Fruit fly (Drosophila melanogaster) Kc167 (cell line): Measurements from ENCODE around the gene CG12009.

Experiments
- Myc ChIP-seq: fragments of >200 bp; optimal IDR thresholded peaks from 2 replicates; lab custom pipeline; 2017; ENCODE audit warnings: missing external identifiers
- Sin3A ChIP-seq: fragments of >200 bp; optimal IDR thresholded peaks from 2 replicates; lab custom pipeline; 2018; ENCODE audit warnings: missing external identifiers
- h ChIP-seq: fragments of >200 bp; optimal IDR thresholded peaks from 3 replicates; lab custom pipeline; 2018; ENCODE audit warnings: missing external identifiers
- insv ChIP-seq: fragments of >200 bp; optimal IDR thresholded peaks from 3 replicates; lab custom pipeline; 2018; ENCODE audit warnings: missing external identifiers
- psq ChIP-seq: fragments of >200 bp; optimal IDR thresholded peaks from 2 replicates; lab custom pipeline; 2017; ENCODE audit warnings: missing external identifiers
- ttk ChIP-seq: sonication (Bioruptor generic); optimal IDR thresholded peaks from 2 replicates; lab custom pipeline; 2017; ENCODE audit warnings: missing external identifiers

Gene CG12009

DNA sequence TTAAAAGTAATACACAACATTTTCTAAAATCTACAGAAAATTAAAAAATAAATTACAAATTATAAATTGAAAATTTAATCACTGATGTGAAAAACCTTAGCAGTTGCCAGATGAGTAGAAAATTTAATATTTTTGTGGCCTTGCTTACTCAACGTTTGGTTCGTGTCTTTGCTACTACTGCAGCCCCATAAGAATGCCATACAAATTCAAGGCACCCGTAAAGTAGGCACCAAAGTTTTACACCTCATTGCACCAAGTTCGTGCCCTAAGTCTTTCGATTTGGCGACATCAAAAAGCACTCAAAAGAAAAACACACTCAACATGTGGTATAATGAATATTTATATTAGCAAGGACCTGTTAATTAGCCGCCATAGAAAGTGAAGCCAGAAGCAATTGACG is 14.3 kb upstream of the CG12009 start:
- TF ChIP-seq ttk (no peak), insv (lab: Kevin White, UChicago) (no peak), psq (lab: Kevin White, UChicago) (no peak), Sin3A (no peak), h (lab: Kevin White, UChicago) (no peak)

DNA sequence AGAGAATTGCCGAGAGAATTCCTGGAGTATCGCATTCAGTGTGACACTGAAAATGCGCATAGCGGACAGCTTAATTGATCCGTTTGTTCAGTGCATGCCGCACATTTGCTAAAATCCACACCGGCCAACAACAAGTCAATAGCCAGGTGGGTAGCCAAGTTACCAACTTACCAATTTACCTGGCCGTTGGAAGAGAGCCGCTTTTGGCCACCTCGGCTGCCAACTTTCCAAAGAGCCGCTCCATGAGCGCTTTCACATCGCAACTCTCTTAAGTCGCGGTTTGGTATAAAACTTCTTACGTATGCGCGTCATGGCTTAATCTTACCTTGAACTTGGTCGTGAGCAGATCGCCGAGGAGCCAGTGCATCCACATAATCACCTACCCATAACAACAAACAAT is 11.3 kb upstream of the CG12009 start, which contains the start of gene CG12017:
Gene CG12017 (plus strand): TSS at position 310 of the 400 bp plus-strand sequence.
- no peak for TF ChIP-seq Myc (lab: Kevin White, UChicago)

DNA sequence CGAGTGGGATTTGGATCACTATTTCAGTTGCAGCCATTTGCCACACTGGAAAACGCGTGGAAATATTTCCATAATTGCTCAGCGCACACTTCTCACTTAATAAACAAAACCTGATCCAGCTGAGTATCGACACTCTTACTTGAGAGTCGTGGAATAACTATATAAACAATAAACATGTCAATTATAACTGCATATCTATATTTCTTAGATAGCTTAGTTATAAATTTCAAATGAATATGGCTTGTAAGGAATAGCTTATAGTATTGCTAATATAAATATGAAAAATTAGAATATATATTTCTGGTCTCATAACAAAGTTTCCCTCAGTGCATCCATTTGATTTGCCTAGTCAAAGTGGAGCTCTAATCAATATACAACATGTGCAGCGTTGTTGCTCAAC is 8.0 kb upstream of the CG12009 start:
- TF ChIP-seq h (lab: Kevin White, UChicago) (no peak), Myc (lab: Kevin White, UChicago) (no peak), ttk (no peak), Sin3A (no peak), psq (lab: Kevin White, UChicago) (no peak), insv (lab: Kevin White, UChicago) (no peak)

DNA sequence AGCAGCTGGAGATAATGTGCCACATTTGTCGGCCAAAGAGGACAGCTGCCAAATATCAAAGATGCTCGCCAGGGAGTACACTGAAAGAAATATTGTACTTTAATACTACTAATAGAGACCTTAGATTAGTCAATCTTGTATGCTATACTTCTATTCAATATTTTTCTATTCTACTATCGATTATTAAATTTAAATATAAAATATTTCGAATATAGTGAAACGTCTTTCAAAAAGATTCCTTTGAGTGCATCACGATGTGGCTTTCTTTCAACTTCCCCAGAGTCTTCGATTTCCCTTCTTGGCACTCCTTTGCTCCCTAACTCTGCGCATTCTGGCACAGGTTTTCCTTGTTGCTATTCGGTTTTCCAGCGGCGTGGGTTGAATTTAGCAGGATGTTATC is 6.4 kb upstream of the CG12009 start:
- TF ChIP-seq h (lab: Kevin White, UChicago) (no peak), Sin3A (no peak), Myc (lab: Kevin White, UChicago) (no peak), ttk (no peak), psq (lab: Kevin White, UChicago) (no peak), insv (lab: Kevin White, UChicago) (no peak)

DNA sequence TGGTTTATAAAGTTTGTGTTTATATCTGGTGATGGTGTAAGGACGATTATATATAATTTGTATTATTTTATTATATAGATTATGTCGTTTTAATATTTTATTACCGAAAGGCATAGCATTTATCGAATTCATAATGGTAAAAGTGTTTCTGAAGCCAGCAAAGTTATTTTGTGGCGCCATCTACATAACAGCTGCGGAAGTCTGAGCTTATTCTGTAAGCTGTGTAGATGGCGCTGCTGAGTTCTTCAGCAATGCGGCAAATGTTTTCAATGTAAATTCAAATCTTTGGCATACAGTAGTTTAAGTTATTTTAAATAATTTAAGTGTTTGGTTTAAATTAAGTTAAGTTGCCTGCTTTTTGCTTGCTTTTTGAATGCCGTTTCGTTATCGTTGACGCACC is 2.8 kb upstream of the CG12009 start:
- no peak for TF ChIP-seq insv (lab: Kevin White, UChicago)
- no peak for TF ChIP-seq h (lab: Kevin White, UChicago)
- no peak for TF ChIP-seq psq (lab: Kevin White, UChicago)
- no peak for TF ChIP-seq Myc (lab: Kevin White, UChicago)
- no peak for TF ChIP-seq ttk
- no peak for TF ChIP-seq Sin3A

DNA sequence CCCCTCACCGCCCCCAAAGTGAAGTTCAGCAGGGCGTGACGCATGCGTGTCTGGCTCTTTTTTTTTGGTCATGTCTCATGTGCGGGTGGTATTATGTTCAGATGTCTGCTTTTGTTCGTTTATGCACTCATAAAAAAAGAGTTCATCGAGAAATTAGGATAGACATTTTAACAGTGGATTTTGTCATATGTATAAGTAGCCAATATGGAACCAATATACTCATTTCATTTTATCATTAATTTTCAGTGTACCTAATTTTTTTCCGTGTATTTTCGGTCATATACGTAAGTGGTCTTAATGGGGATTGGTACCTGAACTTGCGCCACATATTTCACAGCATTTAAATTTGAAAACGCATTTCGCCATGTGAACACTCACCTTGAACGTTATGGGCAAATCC is 9.1 kb downstream of the CG12009 start:
- TF ChIP-seq h (lab: Kevin White, UChicago), result no peak
- TF ChIP-seq psq (lab: Kevin White, UChicago), result no peak
- TF ChIP-seq insv (lab: Kevin White, UChicago), result no peak
- TF ChIP-seq ttk, result no peak
- no peak for TF ChIP-seq Myc (lab: Kevin White, UChicago)
- no peak for TF ChIP-seq Sin3A

DNA sequence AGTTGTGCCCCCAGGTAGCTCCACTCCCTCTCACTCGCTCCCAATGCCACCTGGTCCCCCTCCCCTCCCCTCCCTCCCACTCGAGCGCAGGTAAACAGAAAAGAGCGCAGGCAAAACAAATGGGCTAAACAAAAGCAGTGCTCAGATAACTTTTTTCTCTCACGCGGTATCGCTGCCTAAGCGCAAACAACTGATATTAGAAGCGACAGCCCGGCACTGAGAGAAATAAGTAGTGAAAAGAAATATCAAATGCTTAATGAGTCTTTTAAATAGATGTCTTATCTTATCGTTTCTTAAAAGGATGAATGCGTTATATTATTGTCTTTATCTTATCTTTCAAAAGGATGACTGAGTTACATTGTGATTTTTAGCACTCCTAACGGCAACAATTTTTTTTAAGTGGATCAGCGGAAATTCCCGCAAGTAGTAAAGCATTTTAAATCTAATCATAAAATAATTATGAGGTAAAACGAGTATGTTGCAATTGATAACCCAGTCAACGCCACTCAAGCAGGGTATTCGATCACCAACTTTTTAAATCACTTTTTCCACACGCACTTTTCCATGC is 10.0 kb downstream of the CG12009 start:
- TF ChIP-seq insv (lab: Kevin White, UChicago), result no peak
- TF ChIP-seq ttk, result no peak
- TF ChIP-seq Myc (lab: Kevin White, UChicago), result no peak
- TF ChIP-seq psq (lab: Kevin White, UChicago), result no peak
- no peak for TF ChIP-seq h (lab: Kevin White, UChicago)
- no peak for TF ChIP-seq Sin3A

DNA sequence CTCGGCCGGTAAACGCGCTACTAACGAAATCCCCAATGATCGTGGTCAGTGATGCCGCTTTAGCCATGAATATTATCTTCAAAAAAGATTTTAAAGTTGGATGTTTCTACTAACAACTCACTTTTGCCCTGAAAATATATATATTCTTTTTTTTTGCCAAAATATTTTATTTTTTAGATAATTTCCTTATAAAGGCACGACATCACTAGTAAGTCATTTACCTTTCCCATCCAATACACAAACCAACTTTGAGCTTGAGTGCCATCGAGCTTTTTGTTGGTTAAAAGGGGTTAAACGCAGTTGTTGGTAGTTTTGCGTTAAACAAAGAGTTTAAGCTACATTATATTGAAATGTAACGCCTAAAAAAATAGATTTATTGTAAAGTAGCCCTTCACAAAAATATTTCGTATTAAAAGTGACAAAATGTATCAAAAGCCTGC is 11.8 kb downstream of the CG12009 start, which contains the start of gene CG14968:
Gene CG14968 (minus strand): TSS at position 26 of the 440 bp plus-strand sequence.
- TF ChIP-seq insv (lab: Kevin White, UChicago), result no peak
- no peak for TF ChIP-seq ttk
- TF ChIP-seq Sin3A, result no peak
- no peak for TF ChIP-seq h (lab: Kevin White, UChicago)
- TF ChIP-seq psq (lab: Kevin White, UChicago), result no peak
- no peak for TF ChIP-seq Myc (lab: Kevin White, UChicago)

- TF ChIP-seq psq (lab: Kevin White, UChicago) (no peak), Sin3A (no peak), ttk (no peak), Myc (lab: Kevin White, UChicago) (no peak), h (lab: Kevin White, UChicago) (no peak), insv (lab: Kevin White, UChicago) (no peak)
Observed at dm6 chr3L:3303534-3304459, 12.5 kb downstream of the CG12009 start, which contains the start of gene ZnT63C. Gene ZnT63C, plus strand, starts transcription at chr3L:3303708.

DNA sequence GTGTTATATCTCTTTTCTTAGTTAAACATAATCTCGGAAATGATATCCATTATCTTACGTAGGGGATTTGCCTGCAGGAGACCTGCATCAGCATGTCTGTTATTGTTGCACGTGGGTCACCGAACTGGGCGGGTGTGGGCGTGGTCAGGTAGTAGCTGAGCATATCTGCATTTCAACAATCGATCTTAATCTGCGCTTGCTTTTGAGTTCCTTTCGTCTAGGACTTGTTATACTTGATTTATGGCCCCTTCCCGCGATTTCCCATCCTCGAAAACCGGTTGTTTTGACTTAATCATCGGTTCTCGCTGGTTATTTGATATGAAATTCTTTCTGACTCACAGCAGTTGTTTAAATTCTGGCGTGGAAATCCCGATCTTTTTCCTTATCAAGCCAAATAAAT is 13.5 kb downstream of the CG12009 start:
- TF ChIP-seq Sin3A (no peak), ttk (no peak)

dm6 chr3L:3305430-3305829 is 14.2 kb downstream of the CG12009 start:
- no peak for TF ChIP-seq psq (lab: Kevin White, UChicago)
- TF ChIP-seq Myc (lab: Kevin White, UChicago), result no peak
- TF ChIP-seq Sin3A, result no peak
- TF ChIP-seq ttk, result no peak
- TF ChIP-seq h (lab: Kevin White, UChicago), result no peak
- TF ChIP-seq insv (lab: Kevin White, UChicago), result no peak

DNA sequence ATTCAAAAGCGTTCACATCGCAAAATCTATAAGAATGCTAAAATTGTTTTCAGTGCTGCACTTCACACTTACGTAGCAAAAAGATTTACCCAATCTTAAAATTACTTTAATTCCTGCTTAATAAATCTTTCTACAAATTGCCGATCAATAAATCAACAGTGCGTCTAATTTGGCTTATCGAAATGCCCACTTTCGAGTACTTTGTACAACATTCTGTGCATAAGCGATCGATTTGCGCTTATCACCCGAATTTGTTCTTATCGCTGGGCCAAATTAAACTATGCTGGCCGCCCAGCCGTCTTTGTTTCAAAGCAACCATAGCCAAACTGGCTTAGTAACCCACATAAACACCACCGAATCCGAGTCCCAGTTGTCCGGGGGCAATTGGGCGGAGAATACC is 15.3 kb downstream of the CG12009 start:
- no peak for TF ChIP-seq insv (lab: Kevin White, UChicago)

- TF ChIP-seq h (lab: Kevin White, UChicago), result no peak
- no peak for TF ChIP-seq insv (lab: Kevin White, UChicago)
- TF ChIP-seq Sin3A, result no peak
- no peak for TF ChIP-seq Myc (lab: Kevin White, UChicago)
- no peak for TF ChIP-seq ttk
- TF ChIP-seq psq (lab: Kevin White, UChicago), result no peak
Observed at dm6 chr3L:3307593-3307992, 16.3 kb downstream of the CG12009 start.
